Worm (Caenorhabditis elegans): ENCODE data around the gene csr-1.

csr-1 gene

DNA sequence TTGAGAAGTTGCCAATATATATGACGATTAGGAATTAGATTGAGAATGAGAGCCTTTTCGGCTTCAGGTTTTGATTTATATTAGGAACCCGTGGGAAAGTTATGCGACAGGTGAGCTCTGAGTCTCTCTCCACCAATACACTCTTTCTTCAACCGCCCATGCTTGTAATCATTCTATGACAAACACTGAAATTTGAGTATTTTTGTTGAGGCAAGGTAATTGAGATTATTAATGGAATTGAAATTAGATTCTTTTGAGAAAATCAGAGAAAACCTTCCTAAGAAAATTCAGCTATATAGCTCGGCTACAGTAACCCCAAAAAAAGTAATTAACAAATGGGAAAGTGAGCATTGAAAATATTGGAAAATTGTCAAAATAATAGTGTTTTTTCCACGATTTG lies 1.2 kb upstream of the csr-1 start, which contains the start of gene ceh-19:
Gene ceh-19 (minus strand): TSS at position 101 of the 400 bp plus-strand sequence.
- no peak for TF ChIP-seq nhr-77 (tag; optimal IDR thresholded peaks at IDR 0.05)
- TF ChIP-seq elt-3 (tag; optimal IDR thresholded peaks at IDR 0.05) = no peak
- TF ChIP-seq nhr-11 (tag; optimal IDR thresholded peaks at IDR 0.05) = no peak
- no peak for TF ChIP-seq nhr-12 (tag; optimal IDR thresholded peaks at IDR 0.05)
- no peak for TF ChIP-seq lsy-12 (tag; optimal IDR thresholded peaks at IDR 0.05)
- no peak for TF ChIP-seq mml-1 (tag; optimal IDR thresholded peaks at IDR 0.05)
- no peak for TF ChIP-seq mdl-1 (tag; optimal IDR thresholded peaks at IDR 0.05)
- TF ChIP-seq skn-1 (tag; optimal IDR thresholded peaks at IDR 0.05) = no peak
- no peak for TF ChIP-seq snpc-4 (tag; optimal IDR thresholded peaks at IDR 0.05)
- TF ChIP-seq R02D3.7 (tag; optimal IDR thresholded peaks at IDR 0.05) = no peak
- TF ChIP-seq elt-2 (tag; optimal IDR thresholded peaks at IDR 0.05) = no peak
- TF ChIP-seq nhr-76 (tag; optimal IDR thresholded peaks at IDR 0.05) = no peak
- TF ChIP-seq lin-15B (tag; optimal IDR thresholded peaks at IDR 0.05) = no peak
- no peak for TF ChIP-seq ceh-16 (tag; optimal IDR thresholded peaks at IDR 0.05)

ce11 chrIV:7957504-7957903 lies 437 bp downstream of the csr-1 start, which contains the start of gene frpr-10:
TSS of gene frpr-10 (plus strand) at chrIV:7957804.
- no peak for TF ChIP-seq unc-62 (GFP tag; optimal IDR thresholded peaks at IDR 0.05)
- no peak for TF ChIP-seq egl-5 (tag; optimal IDR thresholded peaks at IDR 0.05)

DNA sequence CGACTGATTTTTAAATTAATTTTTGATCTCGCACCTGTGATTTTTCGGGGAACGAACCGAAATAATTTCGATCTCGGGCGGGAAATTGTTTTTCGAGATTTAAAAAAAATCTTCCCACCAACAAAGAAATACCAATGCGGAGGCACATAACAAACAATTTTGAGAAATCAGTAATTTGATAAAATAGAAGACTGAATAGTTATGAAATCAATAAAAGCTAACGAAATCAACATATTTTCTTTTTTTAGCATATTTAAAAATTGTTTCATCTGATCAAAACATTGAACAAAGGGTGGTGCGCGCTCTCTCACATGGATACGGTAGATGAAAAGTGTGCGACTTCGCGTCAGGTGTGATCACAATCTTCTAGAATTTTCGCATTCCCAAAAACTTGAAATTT lies 1.0 kb downstream of the csr-1 start:
- no peak for TF ChIP-seq ceh-28 (tag; optimal IDR thresholded peaks at IDR 0.05)
- TF ChIP-seq R02D3.7 (tag; optimal IDR thresholded peaks at IDR 0.05) = no peak
- TF ChIP-seq pqm-1 (tag; optimal IDR thresholded peaks at IDR 0.05) = no peak
- no peak for TF ChIP-seq egl-5 (tag; optimal IDR thresholded peaks at IDR 0.05)
- no peak for TF ChIP-seq nhr-23 (tag; optimal IDR thresholded peaks at IDR 0.05)
- no peak for TF ChIP-seq hmg-11 (tag; optimal IDR thresholded peaks at IDR 0.05)
- TF ChIP-seq ztf-4 (tag; optimal IDR thresholded peaks at IDR 0.05) = no peak
- TF ChIP-seq zag-1 (tag; optimal IDR thresholded peaks at IDR 0.05) = no peak
- TF ChIP-seq lin-15B (tag; optimal IDR thresholded peaks at IDR 0.05) = no peak
- no peak for TF ChIP-seq ceh-82 (tag; optimal IDR thresholded peaks at IDR 0.05)
- no peak for TF ChIP-seq lsy-12 (tag; optimal IDR thresholded peaks at IDR 0.05)

DNA sequence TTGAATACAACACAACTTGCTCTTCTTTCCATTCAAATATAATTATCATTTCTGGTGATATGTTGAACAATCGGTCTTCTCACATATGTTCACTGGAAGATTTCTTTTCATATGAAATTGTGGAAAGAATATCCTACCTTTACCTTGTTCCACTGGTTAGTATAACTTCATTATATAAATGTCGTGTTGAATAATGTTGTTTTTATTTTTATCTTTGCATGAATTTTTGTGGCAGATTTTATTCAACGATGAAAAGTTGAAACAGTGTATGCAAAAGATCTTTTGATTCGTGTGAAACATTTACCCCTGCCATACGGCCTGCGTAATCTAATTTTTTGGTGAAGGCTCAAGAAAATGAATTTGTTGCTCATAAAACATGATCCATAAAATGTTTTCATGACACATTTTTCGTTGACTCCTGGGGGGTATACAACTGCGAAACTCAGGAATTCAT lies 4.8 kb downstream of the csr-1 start:
- TF ChIP-seq pha-4 (tag; optimal IDR thresholded peaks at IDR 0.05) (no peak), sea-2 (GFP tag; optimal IDR thresholded peaks at IDR 0.05) (no peak), nhr-76 (tag; optimal IDR thresholded peaks at IDR 0.05) (no peak), nhr-43 (tag; optimal IDR thresholded peaks at IDR 0.05; ENCODE audit: poor library complexity, severe bottlenecking) (no peak), tbx-2 (tag; optimal IDR thresholded peaks at IDR 0.05) (no peak)

ce11 chrIV:7967006-7967405 lies 9.9 kb downstream of the csr-1 start, which contains the start of gene F57H12.5:
TSS of gene F57H12.5 (plus strand) at chrIV:7967306.
- TF ChIP-seq ceh-9 (tag; optimal IDR thresholded peaks at IDR 0.05) (no peak), ceh-82 (tag; optimal IDR thresholded peaks at IDR 0.05) (no peak), eor-1 (tag; optimal IDR thresholded peaks at IDR 0.05) (no peak), snpc-4 (tag; optimal IDR thresholded peaks at IDR 0.05) (no peak), sea-2 (GFP tag; optimal IDR thresholded peaks at IDR 0.05) (no peak), skn-1 (tag; optimal IDR thresholded peaks at IDR 0.05) (no peak), fos-1 (tag; optimal IDR thresholded peaks at IDR 0.05) (no peak), fkh-10 (GFP tag; optimal IDR thresholded peaks at IDR 0.05) (no peak), unc-62 (GFP tag; optimal IDR thresholded peaks at IDR 0.05) (no peak), nhr-43 (tag; optimal IDR thresholded peaks at IDR 0.05; ENCODE audit: poor library complexity, severe bottlenecking) (no peak), nhr-67 (tag; optimal IDR thresholded peaks at IDR 0.05) (no peak)

DNA sequence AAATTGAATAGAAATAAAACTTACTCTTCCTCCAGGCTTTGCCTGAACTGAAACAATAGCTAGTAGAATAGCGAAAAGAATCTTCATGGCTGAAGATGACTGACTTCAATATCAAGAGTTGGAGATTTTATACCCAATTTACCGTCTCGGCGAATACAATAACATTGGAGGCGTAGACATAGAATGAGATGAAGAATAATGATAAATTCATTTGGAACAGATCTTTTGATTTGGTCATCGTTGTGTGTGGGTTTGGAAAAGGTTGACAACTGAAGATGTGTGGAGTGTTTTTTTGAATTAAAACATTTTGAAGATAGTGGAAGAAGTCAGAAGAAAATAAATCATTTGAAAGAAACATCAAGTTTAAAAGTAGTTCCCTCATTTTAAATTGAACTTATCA lies 19.1 kb downstream of the csr-1 start, which contains the start of gene F57H12.6:
Gene F57H12.6 (minus strand): TSS at position 101 of the 400 bp plus-strand sequence.
- TF ChIP-seq mdl-1 (tag; optimal IDR thresholded peaks at IDR 0.05) (no peak), R02D3.7 (tag; optimal IDR thresholded peaks at IDR 0.05) (no peak), nfya-1 (tag; optimal IDR thresholded peaks at IDR 0.05; ENCODE audit: insufficient read depth) (no peak)
